Fruit fly (Drosophila melanogaster) whole organism, pupa: ENCODE measurements around the gene mamo.
A peak's percentile ranks its signal among the peaks of the same experiment; 100 is the strongest.

ENCODE experiments used
- CG10348 ChIP-seq: fragments of 200-800 bp; sonication (Bioruptor generic); IDR thresholded peaks from 2 replicates; pipeline ENCODE4 v1.3.6; 2022; ENCODE audit warnings: missing biosample characterization, missing genetic modification characterization
- CG12605 ChIP-seq: fragments of 200-800 bp; sonication (Bioruptor generic); IDR thresholded peaks from 2 replicates; pipeline ENCODE4 v1.3.6; 2022; ENCODE audit warnings: missing biosample characterization, missing genetic modification characterization
- CG15710 ChIP-seq: fragments of 200-800 bp; sonication (Bioruptor generic); optimal IDR thresholded peaks from 2 replicates; lab custom pipeline; 2018; ENCODE audit warnings: missing biosample characterization, mild to moderate bottlenecking, missing genetic modification characterization, moderate library complexity
- CG17806 ChIP-seq: fragments of 200-800 bp; sonication (Bioruptor generic); optimal IDR thresholded peaks from 2 replicates; lab custom pipeline; 2018; ENCODE audit warnings: missing biosample characterization, mild to moderate bottlenecking, missing genetic modification characterization, moderate library complexity
- CG32121 ChIP-seq: fragments of 200-800 bp; sonication (Bioruptor generic); IDR thresholded peaks from 2 replicates; pipeline ENCODE4 v1.3.6; 2022; ENCODE audit warnings: missing biosample characterization, missing genetic modification characterization
- CG34367 ChIP-seq: fragments of 200-800 bp; sonication (Bioruptor generic); optimal IDR thresholded peaks from 2 replicates; lab custom pipeline; 2018; ENCODE audit warnings: missing biosample characterization, mild to moderate bottlenecking, missing genetic modification characterization
- CG4496 ChIP-seq: fragments of 200-800 bp; sonication (Bioruptor generic); IDR thresholded peaks from 3 replicates; pipeline ENCODE4 v1.3.6; 2022; ENCODE audit warnings: missing biosample characterization, missing genetic modification characterization
- CG8301 ChIP-seq: fragments of 200-800 bp; sonication (Bioruptor generic); optimal IDR thresholded peaks from 2 replicates; lab custom pipeline; 2018; ENCODE audit warnings: missing biosample characterization, mild to moderate bottlenecking, missing genetic modification characterization
- CG9948 ChIP-seq: fragments of 200-800 bp; sonication (Bioruptor generic); optimal IDR thresholded peaks from 2 replicates; lab custom pipeline; 2018; ENCODE audit warnings: missing biosample characterization, mild to moderate bottlenecking, missing genetic modification characterization, moderate library complexity
- Pif1A ChIP-seq: fragments of 200-800 bp; sonication (Bioruptor generic); optimal IDR thresholded peaks from 3 replicates; lab custom pipeline; 2016; ENCODE audit warnings: missing biosample characterization, missing genetic modification characterization
- Pif1B ChIP-seq: fragments of 200-800 bp; sonication (Bioruptor generic); optimal IDR thresholded peaks from 3 replicates; lab custom pipeline; 2016; ENCODE audit warnings: missing biosample characterization, missing genetic modification characterization
- Snoo ChIP-seq: fragments of 200-800 bp; sonication (Bioruptor generic); optimal IDR thresholded peaks from 3 replicates; lab custom pipeline; 2017; ENCODE audit warnings: missing biosample characterization, mild to moderate bottlenecking, missing genetic modification characterization, inconsistent platforms
- fd96Ca ChIP-seq: fragments of 200-800 bp; sonication (Bioruptor generic); IDR thresholded peaks from 3 replicates; pipeline ENCODE4 v1.3.6; 2022; ENCODE audit warnings: missing biosample characterization, missing genetic modification characterization

DNA sequence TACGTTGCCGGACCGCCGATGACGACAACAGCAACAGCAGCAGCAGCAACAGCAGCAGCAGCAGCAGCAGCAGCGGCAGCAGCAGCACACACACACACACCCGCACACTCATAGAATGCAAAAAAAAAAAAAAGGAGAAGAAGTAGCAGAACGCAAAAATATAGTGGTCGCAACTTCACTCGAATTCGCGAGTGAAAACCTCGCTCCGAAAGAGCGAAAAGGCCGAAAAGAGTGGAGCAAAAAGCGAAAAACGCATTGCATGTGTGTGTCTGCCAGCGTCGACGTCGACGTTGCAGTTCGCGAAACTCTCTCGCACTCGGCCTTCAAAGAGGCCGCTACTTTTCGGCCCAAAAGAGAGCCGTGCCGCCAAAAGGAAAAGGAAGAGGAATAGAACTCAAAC lies 1.5 kb downstream of the mamo start:
- TF ChIP-seq CG15710 (tag; lab: Kevin White, UChicago) (peak; percentile 64), Snoo (tag; lab: Kevin White, UChicago) (peak; percentile 80), CG32121 (GFP tag; lab: Robert Waterston, UW) (peak; percentile 88), CG17806 (tag; lab: Kevin White, UChicago) (peak; percentile 43), CG4496 (GFP tag; lab: Robert Waterston, UW) (peak; percentile 95), fd96Ca (GFP tag; lab: Robert Waterston, UW) (peak; percentile 90), CG12605 (GFP tag; lab: Robert Waterston, UW) (peak; percentile 96), CG10348 (GFP tag; lab: Robert Waterston, UW) (no peak), CG9948 (tag; lab: Kevin White, UChicago) (peak; percentile 47), CG8301 (peak; percentile 50), Pif1B (GFP tag; lab: Kevin White, UChicago) (peak; percentile 72), Pif1A (peak; percentile 70), CG34367 (peak; percentile 75)
